Comparison of ENCODE assay signal across 5 worm cellular contexts in the genomic region with DNA sequence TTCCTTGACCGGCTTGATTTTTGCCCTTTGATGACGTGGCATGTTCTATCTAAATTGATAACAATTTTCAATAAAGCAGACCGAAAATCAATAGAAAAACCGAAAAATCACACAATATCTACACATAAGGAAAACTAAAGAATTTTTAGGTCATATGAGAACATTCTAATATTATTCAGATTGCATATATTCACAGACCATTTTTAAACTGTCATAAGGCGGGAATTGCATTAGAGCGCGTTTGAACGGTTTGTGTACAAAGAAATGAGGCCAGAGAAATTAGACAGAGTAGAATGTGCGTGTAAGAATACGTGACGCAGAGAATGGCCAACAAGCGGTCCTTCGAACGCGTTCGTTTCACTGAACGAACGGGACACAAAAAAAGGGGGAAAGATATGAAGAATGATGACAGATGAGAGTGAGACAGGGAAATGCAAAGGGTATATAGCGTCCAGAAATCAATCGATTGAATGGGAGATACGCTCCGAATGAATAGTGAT.
TF ChIP-seq lines count a peak whose summit lies in the region.

A gene (minus strand): TSS at position 51 of the 500 bp plus-strand sequence.

TF ChIP-seq in whole organism, L1 larva, 84 proteins besides CTCF, POLR2A, EP300 and RAD21 (continues in another document):
- TF ChIP-seq fkh-8 (tag; optimal IDR thresholded peaks at IDR 0.05; lab: Kevin White, UChicago) (no peak), C16A3.4 (tag; optimal IDR thresholded peaks at IDR 0.05; lab: Kevin White, UChicago) (peak; percentile 29), nhr-71 (tag; optimal IDR thresholded peaks at IDR 0.05; lab: Kevin White, UChicago) (peak; percentile 9), F16B12.6 (tag; optimal IDR thresholded peaks at IDR 0.05; lab: Kevin White, UChicago) (no peak), ceh-82 (tag; optimal IDR thresholded peaks at IDR 0.05; lab: Kevin White, UChicago) (no peak), ceh-8 (GFP tag; optimal IDR thresholded peaks at IDR 0.05; lab: Kevin White, UChicago) (no peak), dpl-1 (GFP tag; optimal IDR thresholded peaks at IDR 0.05; lab: Kevin White, UChicago) (peak; percentile 60 to 78 (median 68)), lin-35 (GFP tag; optimal IDR thresholded peaks at IDR 0.05; lab: Kevin White, UChicago) (peak; percentile 21 to 82), mep-1 (tag; optimal IDR thresholded peaks at IDR 0.05; lab: Kevin White, UChicago) (peak; percentile 21), unc-130 (tag; optimal IDR thresholded peaks at IDR 0.05; lab: Kevin White, UChicago) (no peak), fos-1 (tag; optimal IDR thresholded peaks at IDR 0.05; lab: Kevin White, UChicago) (no peak), blmp-1 (tag; optimal IDR thresholded peaks at IDR 0.05; lab: Kevin White, UChicago) (peak; percentile 64), nhr-12 (tag; optimal IDR thresholded peaks at IDR 0.05; lab: Kevin White, UChicago) (no peak), tlp-1 (tag; optimal IDR thresholded peaks at IDR 0.05; lab: Kevin White, UChicago) (no peak), lsy-2 (tag; optimal IDR thresholded peaks at IDR 0.05; lab: Kevin White, UChicago) (peak in 1 of 2 experiments; percentile 43), lin-39 (tag; optimal IDR thresholded peaks at IDR 0.05; lab: Kevin White, UChicago) (no peak), C34B4.2 (tag; optimal IDR thresholded peaks at IDR 0.05; lab: Kevin White, UChicago) (no peak)

TF ChIP-seq in whole organism, L3 larva, 47 proteins besides CTCF, POLR2A, EP300 and RAD21:
- TF ChIP-seq pha-4 (tag; optimal IDR thresholded peaks at IDR 0.05; lab: Kevin White, UChicago) (peak; percentile 88), nhr-23 (tag; optimal IDR thresholded peaks at IDR 0.05; lab: Kevin White, UChicago) (peak; percentile 87), lin-15B (tag; optimal IDR thresholded peaks at IDR 0.05; lab: Kevin White, UChicago) (peak; percentile 22), ztf-4 (tag; optimal IDR thresholded peaks at IDR 0.05; lab: Kevin White, UChicago) (no peak), lin-39 (tag; optimal IDR thresholded peaks at IDR 0.05; lab: Kevin White, UChicago) (no peak), fkh-10 (GFP tag; optimal IDR thresholded peaks at IDR 0.05; lab: Kevin White, UChicago) (no peak), nfya-1 (tag; optimal IDR thresholded peaks at IDR 0.05; lab: Kevin White, UChicago; ENCODE audit: insufficient read depth) (peak; percentile 50), nhr-67 (tag; optimal IDR thresholded peaks at IDR 0.05; lab: Kevin White, UChicago) (no peak), egl-5 (tag; optimal IDR thresholded peaks at IDR 0.05; lab: Kevin White, UChicago) (peak; percentile 17), ZK546.5 (tag; optimal IDR thresholded peaks at IDR 0.05; lab: Kevin White, UChicago) (no peak), ceh-28 (tag; optimal IDR thresholded peaks at IDR 0.05; lab: Kevin White, UChicago) (no peak), skn-1 (tag; optimal IDR thresholded peaks at IDR 0.05; lab: Kevin White, UChicago) (peak; percentile 20), hmg-11 (tag; optimal IDR thresholded peaks at IDR 0.05; lab: Kevin White, UChicago) (peak; percentile 37), elt-2 (tag; optimal IDR thresholded peaks at IDR 0.05; lab: Kevin White, UChicago) (peak; percentile 8), snpc-4 (tag; optimal IDR thresholded peaks at IDR 0.05; lab: Kevin White, UChicago) (peak; percentile 38), nhr-25 (tag; optimal IDR thresholded peaks at IDR 0.05; lab: Kevin White, UChicago) (peak; percentile 83)

TF ChIP-seq in whole organism, early embryonic, 17 proteins besides CTCF, POLR2A, EP300 and RAD21:
- TF ChIP-seq F13C5.2 (tag; optimal IDR thresholded peaks at IDR 0.05; lab: Kevin White, UChicago) (peak; percentile 35), hmbx-1 (tag; optimal IDR thresholded peaks at IDR 0.05; lab: Kevin White, UChicago) (no peak), ets-7 (tag; optimal IDR thresholded peaks at IDR 0.05; lab: Kevin White, UChicago) (no peak)

TF ChIP-seq in whole organism, midembryonic, 9 proteins besides CTCF, POLR2A, EP300 and RAD21:
- no peak for TF ChIP-seq ztf-23 (GFP tag; IDR thresholded peaks at IDR 0.05; lab: Robert Waterston, UW)
- no peak for TF ChIP-seq tab-1 (GFP tag; IDR thresholded peaks at IDR 0.05; lab: Robert Waterston, UW)
- TF ChIP-seq cog-1 (tag; optimal IDR thresholded peaks at IDR 0.05; lab: Kevin White, UChicago): peak; percentile 14

TF ChIP-seq in whole organism, young adult, 124 proteins besides CTCF, POLR2A, EP300 and RAD21:
- TF ChIP-seq let-607 (tag; optimal IDR thresholded peaks at IDR 0.05; lab: Kevin White, UChicago) (peak in 1 of 2 experiments; percentile 0), ztf-28 (GFP tag; IDR thresholded peaks at IDR 0.05; lab: Robert Waterston, UW) (no peak), attf-5 (GFP tag; optimal IDR thresholded peaks at IDR 0.05; lab: Kevin White, UChicago) (peak; percentile 64), xnd-1 (tag; optimal IDR thresholded peaks at IDR 0.05; lab: Kevin White, UChicago) (no peak), nhr-80 (tag; optimal IDR thresholded peaks at IDR 0.05; lab: Kevin White, UChicago) (peak; percentile 53), tbx-9 (tag; optimal IDR thresholded peaks at IDR 0.05; lab: Kevin White, UChicago; ENCODE audit: borderline replicate concordance) (no peak), him-1 (tag; optimal IDR thresholded peaks at IDR 0.05; lab: Kevin White, UChicago) (no peak), K12H6.12 (tag; optimal IDR thresholded peaks at IDR 0.05; lab: Kevin White, UChicago) (peak; percentile 34), snpc-4 (GFP tag; optimal IDR thresholded peaks at IDR 0.05; lab: Kevin White, UChicago) (no peak), snpc-4 (tag; optimal IDR thresholded peaks at IDR 0.05; lab: Kevin White, UChicago) (no peak), aptf-3 (GFP tag; IDR thresholded peaks at IDR 0.05; lab: Robert Waterston, UW) (no peak), T26A5.8 (tag; optimal IDR thresholded peaks at IDR 0.05; lab: Kevin White, UChicago) (no peak), lin-40 (tag; optimal IDR thresholded peaks at IDR 0.05; lab: Kevin White, UChicago) (peak; percentile 19), akir-1 (GFP tag; optimal IDR thresholded peaks at IDR 0.05; lab: Kevin White, UChicago) (no peak), ceh-27 (GFP tag; optimal IDR thresholded peaks at IDR 0.05; lab: Kevin White, UChicago) (peak; percentile 40), mcd-1 (GFP tag; IDR thresholded peaks at IDR 0.05; lab: Robert Waterston, UW) (peak; percentile 62), hmg-1.2 (GFP tag; IDR thresholded peaks at IDR 0.05; lab: Robert Waterston, UW) (peak; percentile 45; the same call in 1 of the 2 replicates)
